Fruit fly (Drosophila melanogaster) Kc167 (cell line): Measurements from ENCODE around the gene Rpn5.

ENCODE experiments used
- Myc ChIP-seq: fragments of >200 bp; optimal IDR thresholded peaks from 2 replicates; lab custom pipeline; 2017; ENCODE audit warnings: missing external identifiers
- Sin3A ChIP-seq: fragments of >200 bp; optimal IDR thresholded peaks from 2 replicates; lab custom pipeline; 2018; ENCODE audit warnings: missing external identifiers
- h ChIP-seq: fragments of >200 bp; optimal IDR thresholded peaks from 3 replicates; lab custom pipeline; 2018; ENCODE audit warnings: missing external identifiers
- insv ChIP-seq: fragments of >200 bp; optimal IDR thresholded peaks from 3 replicates; lab custom pipeline; 2018; ENCODE audit warnings: missing external identifiers
- psq ChIP-seq: fragments of >200 bp; optimal IDR thresholded peaks from 2 replicates; lab custom pipeline; 2017; ENCODE audit warnings: missing external identifiers
- ttk ChIP-seq: sonication (Bioruptor generic); optimal IDR thresholded peaks from 2 replicates; lab custom pipeline; 2017; ENCODE audit warnings: missing external identifiers

Gene Rpn5

dm6 chr3R:5781462-5781861, 7.8 kb upstream of the Rpn5 start, which contains the start of gene kat-60L1:
TSS of gene kat-60L1 (plus strand) at chr3R:5781762.
- TF ChIP-seq insv (lab: Kevin White, UChicago) (no peak), ttk (lab: Kevin White, UChicago) (no peak), psq (lab: Kevin White, UChicago) (no peak), h (lab: Kevin White, UChicago) (no peak), Myc (lab: Kevin White, UChicago) (no peak), Sin3A (lab: Kevin White, UChicago) (no peak)

DNA sequence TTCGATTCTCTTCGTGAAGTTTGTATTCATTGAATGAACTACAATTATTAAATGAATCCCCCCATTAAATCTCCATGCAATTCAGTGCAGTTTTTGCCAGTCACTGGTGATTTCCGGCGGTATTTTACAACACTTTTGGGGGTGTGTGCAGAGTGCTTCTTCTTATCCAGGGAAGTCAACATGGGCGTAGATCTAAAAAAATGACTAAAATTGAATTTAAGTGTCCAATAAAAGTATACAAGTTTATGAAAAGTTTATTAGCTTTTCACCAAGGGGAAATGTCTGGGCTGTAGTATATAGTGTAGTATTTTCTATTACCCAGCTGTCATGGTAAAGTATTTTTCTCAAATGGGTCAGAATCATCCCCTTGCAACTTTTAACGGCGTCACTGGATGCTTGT, 2.2 kb downstream of the Rpn5 start, which contains the start of gene Hpf1:
Gene Hpf1 (plus strand): TSS at position 383 of the 400 bp plus-strand sequence.
- TF ChIP-seq h (lab: Kevin White, UChicago) (no peak), Sin3A (lab: Kevin White, UChicago) (no peak), insv (lab: Kevin White, UChicago) (no peak), Myc (lab: Kevin White, UChicago) (no peak)

- TF ChIP-seq Sin3A (lab: Kevin White, UChicago), result no peak
- TF ChIP-seq ttk (lab: Kevin White, UChicago), result no peak
- no peak for TF ChIP-seq insv (lab: Kevin White, UChicago)
- no peak for TF ChIP-seq psq (lab: Kevin White, UChicago)
- TF ChIP-seq Myc (lab: Kevin White, UChicago), result no peak
- no peak for TF ChIP-seq h (lab: Kevin White, UChicago)
Observed at dm6 chr3R:5794267-5795089, 5.2 kb downstream of the Rpn5 start, which contains the start of the genes PSMG1 and CG10979. TSS of gene PSMG1 (minus strand) at chr3R:5794317. TSS of gene CG10979 (plus strand) at chr3R:5794705.

- no peak for TF ChIP-seq Myc (lab: Kevin White, UChicago)
- no peak for TF ChIP-seq psq (lab: Kevin White, UChicago)
- TF ChIP-seq Sin3A (lab: Kevin White, UChicago), result no peak
- TF ChIP-seq insv (lab: Kevin White, UChicago), result no peak
- no peak for TF ChIP-seq ttk (lab: Kevin White, UChicago)
- TF ChIP-seq h (lab: Kevin White, UChicago), result no peak
Observed at dm6 chr3R:5797709-5798108, 8.4 kb downstream of the Rpn5 start.

dm6 chr3R:5801703-5802436, 12.6 kb downstream of the Rpn5 start, which contains the start of gene CG11000:
TSS of gene CG11000 (plus strand) at chr3R:5802328.
- TF ChIP-seq ttk (lab: Kevin White, UChicago), result no peak
- no peak for TF ChIP-seq h (lab: Kevin White, UChicago)
- no peak for TF ChIP-seq Sin3A (lab: Kevin White, UChicago)
- no peak for TF ChIP-seq insv (lab: Kevin White, UChicago)
- TF ChIP-seq psq (lab: Kevin White, UChicago), result no peak
- TF ChIP-seq Myc (lab: Kevin White, UChicago), result no peak

dm6 chr3R:5813157-5813659, 23.9 kb downstream of the Rpn5 start, which contains the start of gene CG42675:
TSS of gene CG42675 (plus strand) at chr3R:5813609.
- TF ChIP-seq insv (lab: Kevin White, UChicago), result no peak
- no peak for TF ChIP-seq h (lab: Kevin White, UChicago)
- no peak for TF ChIP-seq psq (lab: Kevin White, UChicago)
- TF ChIP-seq Myc (lab: Kevin White, UChicago), result no peak
- TF ChIP-seq Sin3A (lab: Kevin White, UChicago), result no peak
- no peak for TF ChIP-seq ttk (lab: Kevin White, UChicago)

DNA sequence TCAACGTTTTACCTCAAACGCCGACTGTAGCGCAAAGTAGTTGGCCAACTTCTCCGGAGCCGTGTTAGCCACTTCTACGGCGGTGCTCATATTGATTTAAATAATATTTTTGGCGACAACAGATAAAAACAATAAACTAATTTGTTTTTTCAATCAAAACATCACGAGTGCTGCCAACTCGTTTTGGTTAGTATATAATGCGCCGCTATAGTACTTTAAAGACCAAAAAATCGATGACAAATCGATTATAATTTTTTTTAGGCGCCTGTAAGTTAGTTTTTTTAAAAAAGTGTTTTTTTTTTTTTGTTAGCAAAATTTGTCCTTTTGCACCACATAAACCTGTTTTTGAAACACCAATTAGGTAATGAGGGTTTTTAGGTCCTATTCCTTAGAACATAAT, 31.9 kb downstream of the Rpn5 start, which contains the start of gene Hpr1:
Gene Hpr1 (minus strand): TSS at position 198 of the 400 bp plus-strand sequence.
- TF ChIP-seq h (lab: Kevin White, UChicago) (no peak), Sin3A (lab: Kevin White, UChicago) (no peak), Myc (lab: Kevin White, UChicago) (no peak), ttk (lab: Kevin White, UChicago) (no peak), psq (lab: Kevin White, UChicago) (no peak), insv (lab: Kevin White, UChicago) (no peak)

dm6 chr3R:5821750-5822149, 32.5 kb downstream of the Rpn5 start, which contains the start of gene CG46303:
TSS of gene CG46303 (plus strand) at chr3R:5821972.
- TF ChIP-seq psq (lab: Kevin White, UChicago), result no peak
- no peak for TF ChIP-seq h (lab: Kevin White, UChicago)
- TF ChIP-seq Myc (lab: Kevin White, UChicago), result no peak
- TF ChIP-seq ttk (lab: Kevin White, UChicago), result no peak
- no peak for TF ChIP-seq insv (lab: Kevin White, UChicago)
- TF ChIP-seq Sin3A (lab: Kevin White, UChicago), result no peak

DNA sequence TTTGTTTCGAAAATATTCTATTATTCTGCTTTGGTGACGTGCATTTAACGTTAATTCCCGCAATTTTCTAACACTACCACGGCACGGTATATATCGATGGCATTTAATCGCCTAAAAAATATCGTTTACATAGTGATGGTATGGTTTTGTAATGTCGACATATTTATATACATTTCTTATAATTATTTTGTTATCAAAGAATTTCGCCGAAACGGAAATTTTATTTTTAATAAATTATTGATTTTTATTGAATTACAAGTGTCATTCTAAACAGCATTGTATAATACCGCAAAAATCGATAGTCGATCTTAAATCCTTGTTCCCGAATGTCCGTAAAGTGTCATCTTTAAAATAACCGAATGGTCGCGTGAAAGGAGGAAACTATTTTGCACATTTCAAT, 35.2 kb downstream of the Rpn5 start, which contains the start of the genes Sec20 and dgrn:
Gene Sec20 (minus strand): TSS at position 77 of the 400 bp plus-strand sequence.
Gene dgrn (plus strand): TSS at position 160 of the 400 bp plus-strand sequence.
- no peak for TF ChIP-seq Sin3A (lab: Kevin White, UChicago)
- TF ChIP-seq h (lab: Kevin White, UChicago), result no peak
- TF ChIP-seq Myc (lab: Kevin White, UChicago), result no peak
- TF ChIP-seq psq (lab: Kevin White, UChicago), result no peak
- TF ChIP-seq insv (lab: Kevin White, UChicago), result no peak
- TF ChIP-seq ttk (lab: Kevin White, UChicago), result no peak

DNA sequence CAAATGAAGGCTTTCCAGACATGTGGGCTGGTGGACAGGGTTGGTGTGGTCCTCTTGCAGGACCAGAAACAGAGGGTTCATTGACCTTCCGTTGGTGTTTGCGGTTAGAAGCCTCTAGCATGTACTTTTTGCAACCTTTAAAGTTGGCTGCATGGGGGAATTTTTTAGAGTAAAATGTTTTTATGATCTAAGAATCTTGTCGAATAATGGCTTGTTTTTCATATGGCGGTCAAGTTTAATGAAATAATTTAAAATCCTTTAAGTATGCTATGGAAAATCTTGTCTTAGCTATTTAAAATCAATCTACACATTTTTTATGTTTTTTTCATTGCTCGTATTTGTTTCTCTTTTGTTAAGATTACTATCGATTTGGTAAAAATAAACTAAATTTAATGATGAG, 40.5 kb downstream of the Rpn5 start, which contains the start of gene glob3:
Gene glob3 (plus strand): TSS at position 301 of the 400 bp plus-strand sequence.
- TF ChIP-seq psq (lab: Kevin White, UChicago), result no peak
- no peak for TF ChIP-seq ttk (lab: Kevin White, UChicago)
- TF ChIP-seq insv (lab: Kevin White, UChicago), result no peak
- TF ChIP-seq h (lab: Kevin White, UChicago), result no peak
- no peak for TF ChIP-seq Sin3A (lab: Kevin White, UChicago)
- no peak for TF ChIP-seq Myc (lab: Kevin White, UChicago)
